Worm (Caenorhabditis elegans): Measurements from ENCODE around the gene gpch-1.

DNA sequence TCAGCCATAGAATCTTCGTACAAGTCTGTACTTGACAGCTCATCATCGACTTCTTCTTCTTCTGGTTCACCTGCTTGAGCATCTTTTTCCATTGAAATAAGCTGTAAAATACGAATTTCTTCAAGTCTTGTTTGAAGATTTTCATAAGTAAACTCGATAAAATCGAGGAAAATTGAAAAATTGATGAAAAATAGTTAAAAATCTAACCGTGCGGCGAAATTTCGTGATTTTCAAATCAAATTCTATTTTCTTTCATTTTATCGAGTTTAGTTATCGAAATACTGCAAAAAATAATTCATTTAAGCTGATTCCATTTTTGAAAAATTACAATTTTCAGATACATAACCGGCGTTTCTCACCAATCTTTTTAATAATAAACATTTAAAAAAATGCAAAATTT lies 6.8 kb downstream of the gpch-1 start, which contains the start of gene R07E5.11:
- TF ChIP-seq unc-39 (tag; optimal IDR thresholded peaks at IDR 0.05), result no peak
- no peak for TF ChIP-seq nhr-2 (tag; optimal IDR thresholded peaks at IDR 0.05)
- no peak for TF ChIP-seq ces-1 (GFP tag; optimal IDR thresholded peaks at IDR 0.05)
- TF ChIP-seq blmp-1 (tag; optimal IDR thresholded peaks at IDR 0.05), result no peak
- TF ChIP-seq pha-4 (tag; optimal IDR thresholded peaks at IDR 0.05), result no peak
- TF ChIP-seq cnd-1 (tag; optimal IDR thresholded peaks at IDR 0.05), result no peak
- no peak for TF ChIP-seq ztf-11 (tag; optimal IDR thresholded peaks at IDR 0.05)
- TF ChIP-seq mab-5 (tag; optimal IDR thresholded peaks at IDR 0.05), result no peak
- no peak for TF ChIP-seq snpc-4 (tag; optimal IDR thresholded peaks at IDR 0.05)
- TF ChIP-seq lsy-2 (tag; optimal IDR thresholded peaks at IDR 0.05), result no peak
- TF ChIP-seq elt-1 (tag; optimal IDR thresholded peaks at IDR 0.05; ENCODE audit: borderline replicate concordance, insufficient read depth), result no peak
- no peak for TF ChIP-seq hlh-1 (tag; optimal IDR thresholded peaks at IDR 0.05)
- no peak for TF ChIP-seq sem-2 (GFP tag; optimal IDR thresholded peaks at IDR 0.05)
- TF ChIP-seq mep-1 (tag; optimal IDR thresholded peaks at IDR 0.05), result no peak
